Worm (Caenorhabditis elegans) whole organism, late embryonic: ENCODE measurements around the gene C56E6.2.

ENCODE experiments used
- C08G9.2 ChIP-seq: sonication (generic microtip); optimal IDR thresholded peaks from 2 replicates; lab custom pipeline; 2016; ENCODE audit warnings: mild to moderate bottlenecking, missing genetic modification characterization, moderate library complexity, missing compliant biosample characterization
- K09A11.1 ChIP-seq: sonication (generic microtip); optimal IDR thresholded peaks from 2 replicates; lab custom pipeline; 2017; ENCODE audit warnings: antibody characterized with exemption, mild to moderate bottlenecking, missing genetic modification characterization, missing compliant biosample characterization; ENCODE audit not compliant: insufficient read depth
- T23F11.4 ChIP-seq: fragments of 200-800 bp; sonication (Bioruptor generic); optimal IDR thresholded peaks from 2 replicates; lab custom pipeline; 2018; ENCODE audit warnings: mild to moderate bottlenecking, missing genetic modification characterization, missing compliant biosample characterization
- Y22D7AL.16 ChIP-seq: sonication (generic microtip); optimal IDR thresholded peaks from 2 replicates; lab custom pipeline; 2016; ENCODE audit warnings: missing genetic modification characterization, missing compliant biosample characterization
- ahr-1 ChIP-seq: sonication (generic microtip); optimal IDR thresholded peaks from 2 replicates; lab custom pipeline; 2016; ENCODE audit warnings: missing genetic modification characterization, missing compliant biosample characterization
- ceh-18 ChIP-seq: sonication (generic microtip); optimal IDR thresholded peaks from 2 replicates; lab custom pipeline; 2016; ENCODE audit warnings: missing genetic modification characterization, missing compliant biosample characterization
- ceh-19 ChIP-seq: fragments of 200-800 bp; sonication (Bioruptor generic); optimal IDR thresholded peaks from 2 replicates; lab custom pipeline; 2018; ENCODE audit warnings: mild to moderate bottlenecking, missing genetic modification characterization, missing compliant biosample characterization
- ceh-31 ChIP-seq: sonication (generic microtip); optimal IDR thresholded peaks from 2 replicates; lab custom pipeline; 2016; ENCODE audit warnings: missing genetic modification characterization, missing compliant biosample characterization
- ceh-34 ChIP-seq: sonication (generic microtip); optimal IDR thresholded peaks from 2 replicates; lab custom pipeline; 2016; ENCODE audit warnings: mild to moderate bottlenecking, missing genetic modification characterization, missing compliant biosample characterization
- ceh-45 ChIP-seq: fragments of 200-800 bp; sonication (Bioruptor generic); IDR thresholded peaks from 2 replicates; pipeline ENCODE4 v1.3.6; 2022; ENCODE audit warnings: missing genetic modification reagents, missing genetic modification characterization, missing compliant biosample characterization
- ceh-48 ChIP-seq: sonication (generic microtip); optimal IDR thresholded peaks from 2 replicates; lab custom pipeline; 2016; ENCODE audit warnings: missing genetic modification characterization, inconsistent platforms, missing compliant biosample characterization
- ceh-6 ChIP-seq: fragments of 200-800 bp; sonication (Bioruptor generic); optimal IDR thresholded peaks from 2 replicates; lab custom pipeline; 2018; ENCODE audit warnings: mild to moderate bottlenecking, missing genetic modification characterization, missing compliant biosample characterization
- ceh-9 ChIP-seq: sonication (generic microtip); optimal IDR thresholded peaks from 2 replicates; lab custom pipeline; 2016; ENCODE audit warnings: mild to moderate bottlenecking, missing genetic modification characterization, inconsistent platforms, missing compliant biosample characterization
- dmd-4 ChIP-seq: sonication (generic microtip); optimal IDR thresholded peaks from 2 replicates; lab custom pipeline; 2016; ENCODE audit warnings: borderline replicate concordance, missing genetic modification characterization, missing compliant biosample characterization
- dve-1 ChIP-seq: sonication (generic microtip); optimal IDR thresholded peaks from 2 replicates; lab custom pipeline; 2017; ENCODE audit warnings: antibody characterized with exemption, mild to moderate bottlenecking, missing genetic modification characterization, missing compliant biosample characterization
- elt-2 ChIP-seq: sonication (generic microtip); optimal IDR thresholded peaks from 2 replicates; lab custom pipeline; 2016; ENCODE audit warnings: missing genetic modification reagents, missing genetic modification characterization, missing compliant biosample characterization
- ets-4 ChIP-seq: sonication (generic microtip); optimal IDR thresholded peaks from 2 replicates; lab custom pipeline; 2016; ENCODE audit warnings: missing genetic modification characterization, missing compliant biosample characterization
- eyg-1 ChIP-seq: sonication (generic microtip); optimal IDR thresholded peaks from 2 replicates; lab custom pipeline; 2016; ENCODE audit warnings: missing genotype, missing genetic modification characterization, missing compliant biosample characterization
- fax-1 ChIP-seq: sonication (generic microtip); optimal IDR thresholded peaks from 2 replicates; lab custom pipeline; 2016; ENCODE audit warnings: missing genotype, missing genetic modification characterization, missing compliant biosample characterization
- gmeb-2 ChIP-seq: sonication (generic microtip); optimal IDR thresholded peaks from 2 replicates; lab custom pipeline; 2016; ENCODE audit warnings: missing genetic modification characterization, inconsistent platforms, missing compliant biosample characterization
- hlh-15 ChIP-seq: sonication (generic microtip); optimal IDR thresholded peaks from 2 replicates; lab custom pipeline; 2016; ENCODE audit warnings: missing genetic modification characterization, missing compliant biosample characterization
- lin-11 ChIP-seq: fragments of 200-800 bp; sonication (Bioruptor generic); optimal IDR thresholded peaks from 2 replicates; lab custom pipeline; 2018; ENCODE audit warnings: mild to moderate bottlenecking, missing genetic modification characterization, missing compliant biosample characterization
- madf-2 ChIP-seq: sonication (generic microtip); optimal IDR thresholded peaks from 2 replicates; lab custom pipeline; 2017; ENCODE audit warnings: missing genetic modification characterization, missing compliant biosample characterization
- nfya-1 ChIP-seq: sonication (generic microtip); optimal IDR thresholded peaks from 2 replicates; lab custom pipeline; 2017; ENCODE audit warnings: missing genetic modification characterization, mild to moderate bottlenecking, missing compliant biosample characterization, antibody characterized with exemption, moderate library complexity
- npax-4 ChIP-seq: sonication (generic microtip); optimal IDR thresholded peaks from 2 replicates; lab custom pipeline; 2016; ENCODE audit warnings: missing genetic modification characterization, missing compliant biosample characterization
- odd-2 ChIP-seq: sonication (generic microtip); optimal IDR thresholded peaks from 2 replicates; lab custom pipeline; 2017; ENCODE audit warnings: antibody characterized with exemption, mild to moderate bottlenecking, missing genetic modification characterization, missing compliant biosample characterization
- pax-1 ChIP-seq: fragments of 150-350 bp; optimal IDR thresholded peaks from 2 replicates; lab custom pipeline; 2014; ENCODE audit warnings: missing biosample characterization, missing genetic modification characterization
- sdc-2 ChIP-seq: sonication (generic microtip); optimal IDR thresholded peaks from 2 replicates; lab custom pipeline; 2016; ENCODE audit warnings: missing genotype, missing genetic modification characterization, missing compliant biosample characterization
- sox-2 ChIP-seq: fragments of 200-800 bp; sonication (Bioruptor generic); IDR thresholded peaks from 2 replicates; pipeline ENCODE4 v1.3.6; 2022; ENCODE audit warnings: missing genetic modification reagents, missing genetic modification characterization, missing compliant biosample characterization
- tbx-2 ChIP-seq: sonication (generic microtip); optimal IDR thresholded peaks from 2 replicates; lab custom pipeline; 2016; ENCODE audit warnings: missing genetic modification characterization, missing compliant biosample characterization
- tbx-7 ChIP-seq: sonication (generic microtip); optimal IDR thresholded peaks from 2 replicates; lab custom pipeline; 2016; ENCODE audit warnings: missing genotype, missing genetic modification characterization, missing compliant biosample characterization
- ttx-3 ChIP-seq: sonication (generic microtip); optimal IDR thresholded peaks from 2 replicates; lab custom pipeline; 2016; ENCODE audit warnings: missing genetic modification reagents, missing genetic modification characterization, missing compliant biosample characterization
- unc-42 ChIP-seq: sonication (generic microtip); optimal IDR thresholded peaks from 2 replicates; lab custom pipeline; 2016; ENCODE audit warnings: missing genotype, missing genetic modification characterization, missing compliant biosample characterization
- ztf-16 ChIP-seq: sonication (generic microtip); optimal IDR thresholded peaks from 2 replicates; lab custom pipeline; 2017; ENCODE audit warnings: missing genetic modification characterization, missing compliant biosample characterization

The C56E6.2 gene

DNA sequence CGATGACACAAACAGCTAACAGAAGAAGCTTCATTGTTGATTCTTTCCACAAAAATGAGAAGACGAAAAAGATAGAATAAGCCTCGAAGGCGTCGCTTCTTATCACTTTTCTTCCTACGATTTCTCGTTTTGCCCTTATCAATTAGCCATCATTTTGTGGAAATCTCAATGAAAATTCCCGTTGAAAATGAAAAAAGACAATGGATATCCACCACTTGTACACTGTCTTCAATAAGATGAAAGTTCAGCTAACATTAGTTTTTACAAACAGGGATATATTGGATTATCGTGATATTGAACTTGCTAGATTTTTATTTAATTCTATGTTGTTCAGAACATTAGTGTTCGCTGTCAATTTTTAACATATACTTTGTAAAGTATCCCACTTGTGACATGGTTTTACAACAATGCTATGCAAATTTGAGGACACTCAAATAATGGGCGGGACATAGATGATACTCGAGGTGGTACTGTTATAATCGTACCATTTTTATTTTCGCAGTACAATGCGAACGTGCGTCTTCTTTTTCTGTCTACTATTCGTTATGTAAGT lies 42.0 kb downstream of the C56E6.2 start, which contains the start of the genes F18C5.5 and F18C5.9:
F18C5.5 (minus strand) TSS at position 101 of the 553 bp plus-strand sequence.
F18C5.9 (plus strand) TSS at position 503 of the 553 bp plus-strand sequence.
- TF ChIP-seq dmd-4 (tag; lab: Kevin White, UChicago) (no peak), elt-2 (tag; lab: Kevin White, UChicago) (no peak), tbx-2 (tag; lab: Kevin White, UChicago) (no peak), ceh-48 (tag; lab: Kevin White, UChicago) (no peak), madf-2 (tag; lab: Kevin White, UChicago) (no peak), ets-4 (tag; lab: Kevin White, UChicago) (no peak), ahr-1 (tag; lab: Kevin White, UChicago) (no peak), T23F11.4 (GFP tag; lab: Kevin White, UChicago) (no peak), C08G9.2 (tag; lab: Kevin White, UChicago) (no peak), eyg-1 (no peak)
- TF ChIP-seq, all 69 proteins: peak for 0

DNA sequence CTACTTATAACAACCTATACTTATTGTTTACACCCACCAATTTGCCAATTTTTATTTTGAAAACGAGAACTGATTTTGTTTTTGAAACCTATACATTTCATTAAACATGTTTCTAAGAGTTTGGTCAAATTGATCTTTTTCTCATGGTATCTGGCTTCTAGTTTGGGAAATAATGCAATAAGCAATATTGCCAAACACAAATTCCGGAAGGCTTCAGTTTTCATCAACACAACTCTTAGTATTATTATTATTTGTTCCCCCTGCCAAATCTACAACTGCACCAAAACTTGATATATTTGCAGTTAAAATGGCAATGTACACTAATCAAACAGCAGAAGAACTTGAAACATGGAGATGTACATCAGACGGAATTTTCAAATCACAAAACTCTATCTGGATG lies 44.0 kb downstream of the C56E6.2 start, which contains the start of gene sra-27:
sra-27 (plus strand) TSS at position 301 of the 400 bp plus-strand sequence.
- TF ChIP-seq ceh-19 (no peak), ceh-45 (GFP tag; lab: Robert Waterston, UW) (no peak), ceh-18 (no peak), tbx-7 (tag; lab: Kevin White, UChicago) (no peak), unc-42 (tag; lab: Kevin White, UChicago) (no peak), dve-1 (no peak)
- TF ChIP-seq, all 69 proteins: peak for 0

DNA sequence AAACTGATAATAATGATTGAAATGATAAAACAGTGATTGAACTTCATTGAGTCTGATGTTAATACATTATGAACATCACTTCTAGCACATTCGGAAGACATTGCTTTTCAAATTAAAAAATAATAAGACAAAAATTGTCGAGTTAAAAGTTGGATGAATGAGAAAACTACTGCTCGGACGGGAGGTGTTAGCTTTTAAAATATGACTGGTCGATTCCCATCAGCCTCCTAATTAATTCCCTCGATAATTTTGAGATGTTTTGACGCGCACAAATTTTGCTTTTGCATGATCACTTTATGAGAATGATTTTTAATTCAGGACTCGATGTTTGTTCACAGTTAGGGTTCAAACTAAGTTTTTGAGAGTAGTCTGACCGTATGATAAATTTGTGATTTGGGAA lies 49.0 kb downstream of the C56E6.2 start, which contains the start of gene sra-28:
sra-28 (minus strand) TSS at position 101 of the 400 bp plus-strand sequence.
- TF ChIP-seq pax-1 (tag; lab: Kevin White, UChicago) (no peak), ets-4 (tag; lab: Kevin White, UChicago) (no peak), ceh-9 (tag; lab: Kevin White, UChicago) (no peak), hlh-15 (tag; lab: Kevin White, UChicago) (no peak), K09A11.1 (no peak), ceh-34 (tag; lab: Kevin White, UChicago) (no peak), ttx-3 (tag; lab: Kevin White, UChicago) (no peak), ztf-16 (no peak), lin-11 (tag; lab: Kevin White, UChicago) (no peak), Y22D7AL.16 (tag; lab: Kevin White, UChicago) (no peak), ceh-45 (GFP tag; lab: Robert Waterston, UW) (no peak), gmeb-2 (no peak), ceh-31 (tag; lab: Kevin White, UChicago) (no peak), odd-2 (tag; lab: Kevin White, UChicago) (no peak), fax-1 (tag; lab: Kevin White, UChicago) (no peak), madf-2 (tag; lab: Kevin White, UChicago) (no peak), npax-4 (no peak)

DNA sequence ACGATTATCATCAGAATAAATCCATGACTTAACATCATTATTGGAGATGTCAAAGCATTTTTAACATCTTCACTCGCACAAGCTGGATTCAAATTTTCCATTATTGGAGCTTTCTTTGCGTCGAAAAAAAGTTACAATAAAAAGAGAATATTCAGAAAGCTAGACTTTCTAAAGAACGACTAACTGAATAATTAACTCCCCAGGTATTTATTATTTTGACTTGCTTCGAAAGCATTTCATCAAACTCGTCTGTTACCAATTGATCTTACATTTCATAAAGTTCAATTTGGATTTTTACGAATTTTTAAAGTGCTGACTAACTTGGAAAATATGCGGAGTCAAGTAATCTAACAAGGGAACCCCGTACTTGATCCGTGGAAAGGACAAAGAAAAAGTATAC lies 50.9 kb downstream of the C56E6.2 start, which contains the start of gene sra-29:
sra-29 (minus strand) TSS at position 101 of the 400 bp plus-strand sequence.
- TF ChIP-seq ceh-31 (tag; lab: Kevin White, UChicago): no peak
- no peak for TF ChIP-seq sdc-2
- no peak for TF ChIP-seq ttx-3 (tag; lab: Kevin White, UChicago)
- TF ChIP-seq ceh-19: no peak
- no peak for TF ChIP-seq ceh-6 (GFP tag; lab: Kevin White, UChicago)
- no peak for TF ChIP-seq sox-2 (GFP tag; lab: Robert Waterston, UW)
- TF ChIP-seq nfya-1: no peak
- TF ChIP-seq fax-1 (tag; lab: Kevin White, UChicago): no peak
